Fruit fly (Drosophila melanogaster) S2 (cell line): ENCODE results near the gene CG42240.

ENCODE experiments used
- CG8478 ChIP-seq: fragments of >200 bp; optimal IDR thresholded peaks from 2 replicates; lab custom pipeline; 2018
- CTCF ChIP-seq, 2 experiments: fragments of >200 bp; optimal IDR thresholded peaks; 2 replicates each; lab custom pipeline; 2018

- TF ChIP-seq CTCF (optimal IDR thresholded peaks at IDR 0.05; lab: Kevin White, UChicago), result no peak
- no peak for TF ChIP-seq CG8478 (lab: Kevin White, UChicago)
These were observed 23.5 kb downstream of the CG42240 start for dm6 chrX:6354163-6354562.
